Worm (Caenorhabditis elegans) whole organism, young adult: ENCODE measurements around the gene F07G6.10.

Experiments
- ceh-40 ChIP-seq: fragments of 200-800 bp; sonication (Bioruptor generic); IDR thresholded peaks from 2 replicates; pipeline ENCODE4 v1.3.6; 2022; ENCODE audit warnings: missing genetic modification characterization, missing compliant biosample characterization
- hlh-26 ChIP-seq: fragments of 200-800 bp; sonication (Bioruptor generic); conservative IDR thresholded peaks from 2 replicates; pipeline ENCODE4 v1.3.6; 2022; ENCODE audit warnings: missing genetic modification reagents, missing genetic modification characterization, missing compliant biosample characterization
- nfya-1 ChIP-seq: sonication (generic microtip); optimal IDR thresholded peaks from 2 replicates; lab custom pipeline; 2017; ENCODE audit warnings: antibody characterized with exemption, missing compliant biosample characterization, missing genetic modification characterization, borderline replicate concordance; ENCODE audit not compliant: insufficient read depth

DNA sequence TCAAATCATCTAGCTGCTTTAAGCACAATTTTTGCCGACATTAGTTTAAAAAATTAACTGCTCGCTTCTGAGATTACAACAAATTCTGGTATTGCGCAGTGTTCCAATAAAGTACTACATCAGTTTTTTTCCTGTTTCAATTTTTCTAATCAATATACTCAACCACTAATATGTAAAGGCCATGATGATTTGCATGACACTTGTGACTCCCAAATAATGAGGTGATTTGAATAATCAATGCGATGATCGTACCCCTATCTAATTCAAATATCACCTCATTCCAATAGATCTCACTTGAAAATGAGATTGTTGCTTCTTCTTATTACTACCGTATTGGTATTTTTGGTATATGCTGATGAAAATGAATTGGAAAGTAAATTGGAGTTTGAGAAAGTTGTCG lies 10.7 kb upstream of the F07G6.10 start, which contains the start of gene F07G6.2:
- TF ChIP-seq ceh-40 (no peak), nfya-1 (tag; lab: Kevin White, UChicago) (no peak), hlh-26 (GFP tag; lab: Robert Waterston, UW) (no peak)
